Fruit fly (Drosophila melanogaster) whole organism, embryonic: ENCODE results near the gene CG13041.

Experiments
- ATbp ChIP-seq: fragments of 200-800 bp; sonication (Bioruptor generic); optimal IDR thresholded peaks from 2 replicates; lab custom pipeline; 2017; ENCODE audit warnings: missing biosample characterization, mild to moderate bottlenecking, missing genetic modification characterization, missing genetic modification reagents
- Asciz ChIP-seq: fragments of 200-800 bp; sonication (Bioruptor generic); optimal IDR thresholded peaks from 2 replicates; lab custom pipeline; 2017; ENCODE audit warnings: missing biosample characterization, mild to moderate bottlenecking, missing genetic modification characterization, missing genetic modification reagents
- C15 ChIP-seq: fragments of 200-800 bp; sonication (Bioruptor generic); IDR thresholded peaks from 3 replicates; pipeline ENCODE4 v1.3.6; 2022; ENCODE audit warnings: missing biosample characterization, missing genetic modification characterization
- CG2199 ChIP-seq: fragments of 200-800 bp; sonication (Bioruptor generic); IDR thresholded peaks from 3 replicates; pipeline ENCODE4 v1.3.6; 2022; ENCODE audit warnings: missing biosample characterization, missing genetic modification characterization
- CG31365 ChIP-seq: fragments of 200-800 bp; sonication (Bioruptor generic); optimal IDR thresholded peaks from 2 replicates; lab custom pipeline; 2018; ENCODE audit warnings: missing biosample characterization, mild to moderate bottlenecking, missing genetic modification characterization
- kay ChIP-seq: fragments of 200-800 bp; sonication (Bioruptor generic); optimal IDR thresholded peaks from 2 replicates; lab custom pipeline; 2016; ENCODE audit warnings: missing biosample characterization, missing genetic modification characterization
- row ChIP-seq: fragments of 200-800 bp; sonication (Bioruptor generic); IDR thresholded peaks from 3 replicates; pipeline ENCODE4 v1.3.6; 2022; ENCODE audit warnings: missing biosample characterization, missing genetic modification characterization
- sim ChIP-seq: fragments of 200-800 bp; sonication (Bioruptor generic); IDR thresholded peaks from 2 replicates; pipeline ENCODE4 v1.3.6; 2022; ENCODE audit warnings: missing biosample characterization, missing genetic modification characterization

DNA sequence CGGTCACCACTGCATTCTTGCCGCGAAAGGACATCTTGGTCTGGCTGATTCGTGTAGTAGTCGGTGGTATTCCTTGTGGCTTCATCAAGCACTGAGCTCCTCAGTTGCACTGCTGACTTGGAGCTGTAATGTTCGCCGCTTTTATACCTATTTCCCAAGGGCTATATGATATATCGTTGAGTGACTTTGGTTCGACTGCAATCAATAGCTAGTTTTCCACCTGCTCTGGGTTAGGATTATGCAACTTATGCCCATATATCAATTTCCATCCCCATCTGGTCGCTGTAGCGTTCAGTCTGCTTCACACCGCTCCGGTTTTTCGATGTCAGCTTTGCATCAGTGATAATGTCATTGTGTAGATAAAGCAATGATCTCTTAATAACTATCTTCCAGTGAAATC lies 34.9 kb upstream of the CG13041 start, which contains the start of gene Pdh:
- TF ChIP-seq C15 (no peak), Asciz (no peak), kay (GFP tag; lab: Kevin White, UChicago) (no peak), ATbp (GFP tag; lab: Kevin White, UChicago) (no peak), sim (GFP tag; lab: Robert Waterston, UW) (no peak), row (GFP tag; lab: Robert Waterston, UW) (no peak), CG2199 (no peak), CG31365 (no peak)
